Fruit fly (Drosophila melanogaster) whole organism, prepupa: Measurements from ENCODE around the gene CG7600.
A peak's percentile ranks its signal among the peaks of the same experiment; 100 is the strongest.

ENCODE experiments used
- CG10631 ChIP-seq: fragments of 200-800 bp; sonication (Bioruptor generic); optimal IDR thresholded peaks from 2 replicates; lab custom pipeline; 2016; ENCODE audit warnings: missing biosample characterization, missing genetic modification characterization
- CG10669 ChIP-seq: fragments of 200-800 bp; sonication (Bioruptor generic); optimal IDR thresholded peaks from 3 replicates; lab custom pipeline; 2018; ENCODE audit warnings: missing biosample characterization, mild to moderate bottlenecking, missing genetic modification characterization, moderate library complexity
- CG11294 ChIP-seq: fragments of 200-800 bp; sonication (Bioruptor generic); IDR thresholded peaks from 2 replicates; pipeline ENCODE4 v1.3.6; 2022; ENCODE audit warnings: missing biosample characterization, missing genetic modification characterization
- CG11762 ChIP-seq: fragments of 200-800 bp; sonication (Bioruptor generic); optimal IDR thresholded peaks from 3 replicates; lab custom pipeline; 2016; ENCODE audit warnings: missing biosample characterization, missing genetic modification characterization; ENCODE audit not compliant: insufficient read depth
- CG11902 ChIP-seq: fragments of 200-800 bp; sonication (Bioruptor generic); optimal IDR thresholded peaks from 3 replicates; lab custom pipeline; 2016; ENCODE audit warnings: missing biosample characterization, missing genetic modification characterization
- CG1621 ChIP-seq: fragments of 200-800 bp; sonication (Bioruptor generic); optimal IDR thresholded peaks from 3 replicates; lab custom pipeline; 2018; ENCODE audit warnings: missing biosample characterization, mild to moderate bottlenecking, missing genetic modification characterization
- CG3032 ChIP-seq: fragments of 200-800 bp; optimal IDR thresholded peaks from 2 replicates; lab custom pipeline; 2019; ENCODE audit warnings: missing biosample characterization, mild to moderate bottlenecking, missing genetic modification characterization, moderate library complexity
- CG31627 ChIP-seq: fragments of 200-800 bp; sonication (Bioruptor generic); optimal IDR thresholded peaks from 3 replicates; lab custom pipeline; 2016; ENCODE audit warnings: missing biosample characterization, missing genetic modification characterization
- CG32006 ChIP-seq: fragments of 200-800 bp; sonication (Bioruptor generic); optimal IDR thresholded peaks from 3 replicates; lab custom pipeline; 2017; ENCODE audit warnings: missing biosample characterization, mild to moderate bottlenecking, missing genetic modification characterization
- CG34406 ChIP-seq: fragments of 200-800 bp; sonication (Bioruptor generic); optimal IDR thresholded peaks from 3 replicates; lab custom pipeline; 2016; ENCODE audit warnings: missing biosample characterization, missing genetic modification characterization
- CG3919 ChIP-seq: fragments of 200-800 bp; sonication (Bioruptor generic); optimal IDR thresholded peaks from 3 replicates; lab custom pipeline; 2016; ENCODE audit warnings: missing biosample characterization, missing genetic modification characterization
- CG4318 ChIP-seq: fragments of 200-800 bp; sonication (Bioruptor generic); optimal IDR thresholded peaks from 3 replicates; lab custom pipeline; 2017; ENCODE audit warnings: missing biosample characterization, mild to moderate bottlenecking, missing genetic modification characterization
- CG6854 ChIP-seq: fragments of 200-800 bp; sonication (Bioruptor generic); optimal IDR thresholded peaks from 2 replicates; lab custom pipeline; 2017; ENCODE audit warnings: missing biosample characterization, mild to moderate bottlenecking, missing genetic modification characterization
- CG7368 ChIP-seq: fragments of 200-800 bp; sonication (Bioruptor generic); optimal IDR thresholded peaks from 3 replicates; lab custom pipeline; 2016; ENCODE audit warnings: missing biosample characterization, missing genetic modification characterization
- CG8119 ChIP-seq: fragments of 200-800 bp; sonication (Bioruptor generic); IDR thresholded peaks from 3 replicates; pipeline ENCODE4 v1.3.6; 2022; ENCODE audit warnings: missing biosample characterization, missing genetic modification characterization
- CG8319 ChIP-seq: fragments of 200-800 bp; sonication (Bioruptor generic); optimal IDR thresholded peaks from 3 replicates; lab custom pipeline; 2016; ENCODE audit warnings: missing biosample characterization, missing genetic modification characterization
- CG8632 ChIP-seq: fragments of 200-800 bp; sonication (Bioruptor generic); optimal IDR thresholded peaks from 3 replicates; lab custom pipeline; 2016; ENCODE audit warnings: missing biosample characterization, missing genetic modification characterization
- Eip78C ChIP-seq: fragments of 200-800 bp; sonication (Bioruptor generic); peaks from one replicate; lab custom pipeline; 2016; ENCODE audit warnings: missing biosample characterization, missing genetic modification characterization
- Eip93F ChIP-seq: fragments of 200-800 bp; sonication (Bioruptor generic); optimal IDR thresholded peaks from 2 replicates; lab custom pipeline; 2016; ENCODE audit warnings: missing biosample characterization, mild to moderate bottlenecking, missing genetic modification characterization
- Ets21C ChIP-seq: fragments of 200-800 bp; sonication (Bioruptor generic); optimal IDR thresholded peaks from 3 replicates; lab custom pipeline; 2016; ENCODE audit warnings: missing biosample characterization, missing genetic modification characterization
- Ets96B ChIP-seq: fragments of 200-800 bp; optimal IDR thresholded peaks from 2 replicates; lab custom pipeline; 2019; ENCODE audit warnings: missing biosample characterization, mild to moderate bottlenecking, missing genetic modification characterization, moderate library complexity
- Hr39 ChIP-seq: fragments of 200-800 bp; sonication (Bioruptor generic); optimal IDR thresholded peaks from 2 replicates; lab custom pipeline; 2016; ENCODE audit warnings: missing biosample characterization, missing genetic modification characterization
- Met ChIP-seq: fragments of 200-800 bp; sonication (Bioruptor generic); optimal IDR thresholded peaks from 3 replicates; lab custom pipeline; 2016; ENCODE audit warnings: missing biosample characterization, missing genetic modification characterization
- OdsH ChIP-seq: fragments of 200-800 bp; sonication (Bioruptor generic); optimal IDR thresholded peaks from 3 replicates; lab custom pipeline; 2016; ENCODE audit warnings: missing biosample characterization, missing genetic modification characterization
- Smox ChIP-seq: fragments of 200-800 bp; sonication (Bioruptor generic); optimal IDR thresholded peaks from 3 replicates; lab custom pipeline; 2016; ENCODE audit warnings: missing biosample characterization, missing genetic modification characterization
- Sox14 ChIP-seq: fragments of 200-800 bp; sonication (Bioruptor generic); optimal IDR thresholded peaks from 3 replicates; lab custom pipeline; 2016; ENCODE audit warnings: missing biosample characterization, missing genetic modification characterization
- Sox15 ChIP-seq: fragments of 200-800 bp; sonication (Bioruptor generic); optimal IDR thresholded peaks from 3 replicates; lab custom pipeline; 2016; ENCODE audit warnings: missing biosample characterization, missing genetic modification characterization
- achi ChIP-seq: fragments of 200-800 bp; sonication (Bioruptor generic); optimal IDR thresholded peaks from 3 replicates; lab custom pipeline; 2016; ENCODE audit warnings: missing biosample characterization, missing genetic modification characterization
- acj6 ChIP-seq: fragments of 200-800 bp; sonication (Bioruptor generic); optimal IDR thresholded peaks from 3 replicates; lab custom pipeline; 2016; ENCODE audit warnings: missing biosample characterization, missing genetic modification characterization
- dsx ChIP-seq: fragments of 200-800 bp; optimal IDR thresholded peaks from 3 replicates; lab custom pipeline; 2019; ENCODE audit warnings: missing biosample characterization, mild to moderate bottlenecking, missing genetic modification characterization, moderate library complexity; ENCODE audit not compliant: poor library complexity, severe bottlenecking
- fd59A ChIP-seq: fragments of 200-800 bp; sonication (Bioruptor generic); optimal IDR thresholded peaks from 2 replicates; lab custom pipeline; 2017; ENCODE audit warnings: missing biosample characterization, mild to moderate bottlenecking, missing genetic modification characterization, missing genetic modification reagents
- fkh ChIP-seq: fragments of 200-800 bp; sonication (Bioruptor generic); optimal IDR thresholded peaks from 3 replicates; lab custom pipeline; 2017; ENCODE audit warnings: missing biosample characterization, mild to moderate bottlenecking, missing genetic modification characterization, moderate library complexity
- net ChIP-seq: fragments of 200-800 bp; sonication (Bioruptor generic); optimal IDR thresholded peaks from 3 replicates; lab custom pipeline; 2016; ENCODE audit warnings: missing biosample characterization, missing genetic modification characterization
- spab ChIP-seq: fragments of 200-800 bp; sonication (Bioruptor generic); optimal IDR thresholded peaks from 2 replicates; lab custom pipeline; 2017; ENCODE audit warnings: missing biosample characterization, mild to moderate bottlenecking, missing genetic modification characterization, missing genetic modification reagents
- ss ChIP-seq, 2 experiments: fragments of 200-800 bp; sonication (Bioruptor generic); optimal IDR thresholded peaks; 2 replicates in 1 of 2; 3 replicates in 1 of 2; lab custom pipeline; 2017 to 2018; ENCODE audit warnings: mild to moderate bottlenecking in 2 of 2, missing biosample characterization in 2 of 2, missing genetic modification characterization in 2 of 2, moderate library complexity in 1 of 2
- svp ChIP-seq: fragments of 200-800 bp; sonication (Bioruptor generic); peaks from one replicate; lab custom pipeline; 2016; ENCODE audit warnings: missing biosample characterization, missing genetic modification characterization
- vri ChIP-seq: fragments of 200-800 bp; sonication (Bioruptor generic); optimal IDR thresholded peaks from 3 replicates; lab custom pipeline; 2016; ENCODE audit warnings: missing biosample characterization, mild to moderate bottlenecking, missing genetic modification characterization

Gene CG7600

DNA sequence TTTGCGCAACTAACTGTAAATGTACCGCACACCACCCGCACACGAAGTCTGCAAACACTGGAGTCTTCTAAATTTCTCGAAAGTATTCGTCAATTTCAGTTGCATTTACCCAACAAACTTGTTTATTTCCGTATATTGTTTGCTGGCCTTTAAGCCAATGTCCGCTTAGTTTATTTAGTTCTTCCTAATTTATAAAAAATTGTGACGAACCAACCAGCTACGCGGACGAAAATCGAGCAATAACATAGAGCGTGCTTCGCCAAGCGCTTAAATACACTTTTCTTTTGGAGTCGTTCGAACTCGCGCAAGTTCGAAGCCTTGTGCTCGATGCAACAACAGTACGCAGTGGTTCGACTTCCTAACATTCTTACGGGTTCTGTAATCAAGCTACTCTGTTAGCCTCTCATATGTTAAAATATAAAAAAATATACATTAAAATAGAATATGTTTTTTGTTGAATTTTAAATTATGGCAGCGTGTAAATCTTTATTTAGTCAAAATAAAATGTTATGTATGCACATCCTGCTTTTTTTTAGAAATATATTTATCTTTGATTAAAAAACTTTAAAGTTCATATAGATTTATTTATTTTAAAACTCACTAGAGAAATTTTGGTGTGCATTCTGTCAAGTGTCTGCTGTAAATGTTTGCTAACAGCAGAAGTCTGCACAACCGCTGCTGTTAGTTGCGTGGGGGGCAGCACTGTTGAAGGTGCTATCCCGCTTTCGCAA lies 13.1 kb upstream of the CG7600 start, which contains the start of gene GlcAT-P (continued):
- no peak for TF ChIP-seq CG7368 (GFP tag; lab: Kevin White, UChicago)
- peak; percentile 32 for TF ChIP-seq CG11762 (GFP tag; lab: Kevin White, UChicago)
- peak; percentile 62 for TF ChIP-seq OdsH (GFP tag; lab: Kevin White, UChicago)
- peak; percentile 60 for TF ChIP-seq achi (GFP tag; lab: Kevin White, UChicago)
- TF ChIP-seq CG11902 = no peak
- TF ChIP-seq CG3919 = peak; percentile 61
- peak; percentile 77 for TF ChIP-seq Ets96B (tag; lab: Kevin White, UChicago)
- peak; percentile 23 for TF ChIP-seq CG4318 (GFP tag; lab: Kevin White, UChicago)
- no peak for TF ChIP-seq spab (GFP tag; lab: Kevin White, UChicago)
- TF ChIP-seq CG34406 = peak; percentile 51
- TF ChIP-seq Eip93F (GFP tag; lab: Kevin White, UChicago) = no peak
- TF ChIP-seq vri (GFP tag; lab: Kevin White, UChicago) = no peak
- TF ChIP-seq CG10631 (GFP tag; lab: Kevin White, UChicago) = peak; percentile 72
- peak; percentile 71 for TF ChIP-seq CG3032 (tag; lab: Kevin White, UChicago)
- peak; percentile 46 for TF ChIP-seq CG10669 (GFP tag; lab: Kevin White, UChicago)
- peak; percentile 63 for TF ChIP-seq acj6 (GFP tag; lab: Kevin White, UChicago)
- TF ChIP-seq CG31627 = no peak
- no peak for TF ChIP-seq fkh
- TF ChIP-seq Met = peak; percentile 50
- TF ChIP-seq CG6854 (GFP tag; lab: Kevin White, UChicago) = no peak
- no peak for TF ChIP-seq CG8319 (GFP tag; lab: Kevin White, UChicago)
- peak; percentile 89 for TF ChIP-seq CG8119 (GFP tag; lab: Robert Waterston, UW)

DNA sequence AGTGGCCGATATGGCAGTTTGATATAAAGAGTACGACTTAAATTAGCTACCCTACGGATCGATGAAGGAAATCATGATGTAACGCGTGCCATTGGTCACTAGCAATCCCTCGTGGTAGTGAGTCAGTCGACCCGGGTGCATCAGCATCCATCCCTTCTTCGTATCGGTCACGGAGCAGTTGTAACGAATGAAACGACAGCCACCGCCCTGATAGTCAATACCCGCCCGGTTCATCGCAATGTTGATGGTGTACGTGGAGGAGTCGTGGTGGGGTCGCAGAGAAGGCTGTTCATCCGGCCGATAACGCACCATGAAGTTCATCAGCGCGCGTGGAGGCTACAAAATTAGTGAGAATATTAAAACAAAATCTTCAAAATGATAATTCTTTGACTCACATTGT lies 12.2 kb upstream of the CG7600 start:
- TF ChIP-seq CG34406 = no peak
- TF ChIP-seq svp (GFP tag; lab: Kevin White, UChicago) = peak; percentile 52
- TF ChIP-seq, all 60 proteins: peak for 1

DNA sequence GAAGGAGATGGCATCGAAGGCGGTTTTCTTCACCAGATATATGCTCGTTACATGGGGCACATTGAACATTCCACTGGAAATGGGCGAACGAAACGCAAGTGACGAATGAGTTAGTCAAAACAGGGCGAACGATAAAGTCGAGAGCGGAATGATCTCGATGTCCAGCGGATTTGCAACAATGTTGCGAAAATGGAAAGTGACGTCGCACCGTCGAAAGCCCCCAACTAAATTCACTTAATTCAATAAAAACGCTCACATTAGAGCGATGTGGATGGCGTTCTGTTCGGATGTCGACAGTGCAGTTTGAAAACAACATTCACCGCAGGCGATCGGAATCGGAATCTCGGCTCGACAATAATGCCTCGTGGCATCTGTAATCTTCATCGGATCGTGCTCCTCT lies 11.3 kb upstream of the CG7600 start, which contains the start of gene CG7607:
TSS of gene CG7607 (plus strand) at position 301 of the 400 bp plus-strand sequence.
- no peak for TF ChIP-seq fd59A (GFP tag; lab: Kevin White, UChicago)
- TF ChIP-seq CG1621 (tag; lab: Kevin White, UChicago) = no peak
- TF ChIP-seq net (GFP tag; lab: Kevin White, UChicago) = no peak
- peak; percentile 35 for TF ChIP-seq dsx

DNA sequence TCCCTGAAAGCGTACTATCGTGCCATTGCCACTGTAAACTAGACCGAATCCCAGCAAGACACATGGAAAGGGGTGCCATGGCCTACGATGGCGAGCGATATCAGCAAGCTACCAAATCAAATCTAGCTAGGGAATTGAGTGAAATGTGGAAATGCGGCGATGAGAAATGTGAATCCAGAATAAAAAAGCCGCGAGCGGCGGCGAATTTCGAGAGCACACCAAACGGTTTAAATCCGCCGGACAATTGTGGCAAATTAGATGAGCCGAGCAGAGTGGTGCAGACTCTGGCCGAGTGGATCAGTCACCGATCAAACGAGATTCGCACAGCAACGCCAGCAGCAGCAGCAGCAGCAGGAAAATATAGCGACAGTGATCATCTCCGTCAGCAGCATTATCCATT lies 9.5 kb upstream of the CG7600 start, which contains the start of gene nkt:
TSS of gene nkt (plus strand) at position 301 of the 400 bp plus-strand sequence.
- TF ChIP-seq CG31627 (no peak), CG8119 (GFP tag; lab: Robert Waterston, UW) (no peak), ss (GFP tag; optimal IDR thresholded peaks at IDR 0.05; lab: Kevin White, UChicago) (no peak), Smox (GFP tag; lab: Kevin White, UChicago) (no peak), Sox15 (no peak), Eip78C (GFP tag; lab: Kevin White, UChicago) (no peak), CG3919 (no peak), CG3032 (tag; lab: Kevin White, UChicago) (no peak), Met (no peak), Hr39 (GFP tag; lab: Kevin White, UChicago) (no peak), CG11294 (GFP tag; lab: Robert Waterston, UW) (no peak), CG8632 (GFP tag; lab: Kevin White, UChicago) (no peak), Ets21C (GFP tag; lab: Kevin White, UChicago) (no peak), spab (GFP tag; lab: Kevin White, UChicago) (no peak), CG4318 (GFP tag; lab: Kevin White, UChicago) (no peak), CG32006 (GFP tag; lab: Kevin White, UChicago) (no peak), acj6 (GFP tag; lab: Kevin White, UChicago) (no peak), Sox14 (GFP tag; lab: Kevin White, UChicago) (no peak)
- TF ChIP-seq, all 60 proteins: peak for 0
